Fruit fly (Drosophila melanogaster) whole organism, embryonic: Measurements from ENCODE around the gene Rtc1.

Experiments used
- Adf1 ChIP-seq: fragments of 200-800 bp; sonication (Bioruptor generic); IDR thresholded peaks from 2 replicates; pipeline ENCODE4 v1.3.6; 2022; ENCODE audit warnings: missing biosample characterization, missing genetic modification characterization
- Aef1 ChIP-seq: fragments of 200-800 bp; sonication (Bioruptor generic); IDR thresholded peaks from 3 replicates; pipeline ENCODE4 v1.3.6; 2022; ENCODE audit warnings: missing biosample characterization, missing genetic modification characterization
- CG11456 ChIP-seq: fragments of 200-800 bp; sonication (Bioruptor generic); IDR thresholded peaks from 3 replicates; pipeline ENCODE4 v1.3.6; 2022; ENCODE audit warnings: missing biosample characterization, missing genetic modification characterization
- CG11560 ChIP-seq: fragments of 200-800 bp; sonication (Bioruptor generic); IDR thresholded peaks from 3 replicates; pipeline ENCODE4 v1.3.6; 2022; ENCODE audit warnings: missing biosample characterization, missing genetic modification characterization
- CG12659 ChIP-seq: fragments of 200-800 bp; sonication (Bioruptor generic); optimal IDR thresholded peaks from 3 replicates; lab custom pipeline; 2017; ENCODE audit warnings: mild to moderate bottlenecking, missing biosample characterization, missing genetic modification reagents, missing genetic modification characterization
- CG12942 ChIP-seq: fragments of 200-800 bp; sonication (Bioruptor generic); optimal IDR thresholded peaks from 3 replicates; lab custom pipeline; 2016; ENCODE audit warnings: missing biosample characterization, missing genetic modification characterization
- CG13296 ChIP-seq: fragments of 200-800 bp; sonication (Bioruptor generic); optimal IDR thresholded peaks from 3 replicates; lab custom pipeline; 2018; ENCODE audit warnings: missing biosample characterization, mild to moderate bottlenecking, missing genetic modification characterization
- CG14014 ChIP-seq: fragments of 200-800 bp; sonication (Bioruptor generic); IDR thresholded peaks from 2 replicates; pipeline ENCODE4 v1.3.6; 2022; ENCODE audit warnings: missing biosample characterization, missing genetic modification characterization
- CG14710 ChIP-seq: fragments of 200-800 bp; sonication (Bioruptor generic); optimal IDR thresholded peaks from 3 replicates; lab custom pipeline; 2019; ENCODE audit warnings: missing biosample characterization, mild to moderate bottlenecking, missing genetic modification characterization, moderate library complexity
- CG16813 ChIP-seq: fragments of 200-800 bp; sonication (Bioruptor generic); IDR thresholded peaks from 3 replicates; pipeline ENCODE4 v1.3.6; 2022; ENCODE audit warnings: missing biosample characterization, missing genetic modification characterization; ENCODE audit not compliant: partially characterized antibody
- CG16815 ChIP-seq: fragments of 200-800 bp; sonication (Bioruptor generic); optimal IDR thresholded peaks from 3 replicates; lab custom pipeline; 2017; ENCODE audit warnings: missing biosample characterization, mild to moderate bottlenecking, missing genetic modification characterization
- CG18599 ChIP-seq: fragments of 200-800 bp; sonication (Bioruptor generic); optimal IDR thresholded peaks from 3 replicates; lab custom pipeline; 2017; ENCODE audit warnings: missing biosample characterization, missing genetic modification characterization, mild to moderate bottlenecking, moderate library complexity, missing genetic modification reagents
- CG30020 ChIP-seq: fragments of 200-800 bp; optimal IDR thresholded peaks from 2 replicates; lab custom pipeline; 2019; ENCODE audit warnings: missing biosample characterization, mild to moderate bottlenecking, missing genetic modification characterization, moderate library complexity
- CG30431 ChIP-seq: fragments of 200-800 bp; sonication (Bioruptor generic); optimal IDR thresholded peaks from 2 replicates; lab custom pipeline; 2017; ENCODE audit warnings: missing biosample characterization, missing genetic modification characterization
- CG34422 ChIP-seq: fragments of 200-800 bp; sonication (Bioruptor generic); IDR thresholded peaks from 3 replicates; pipeline ENCODE4 v1.3.6; 2022; ENCODE audit warnings: missing biosample characterization, missing genetic modification characterization
- CG6654 ChIP-seq: fragments of 200-800 bp; sonication (Bioruptor generic); optimal IDR thresholded peaks from 2 replicates; lab custom pipeline; 2017; ENCODE audit warnings: missing biosample characterization, mild to moderate bottlenecking, missing genetic modification characterization
- CG7372 ChIP-seq: fragments of 200-800 bp; sonication (Bioruptor generic); IDR thresholded peaks from 2 replicates; pipeline ENCODE4 v1.3.6; 2022; ENCODE audit warnings: missing biosample characterization, missing genetic modification characterization
- CG9932 ChIP-seq: fragments of 200-800 bp; sonication (Bioruptor generic); IDR thresholded peaks from 2 replicates; pipeline ENCODE4 v1.3.6; 2022; ENCODE audit warnings: missing biosample characterization, missing genetic modification characterization
- Chrac-16 ChIP-seq: fragments of 200-800 bp; sonication (Bioruptor generic); optimal IDR thresholded peaks from 3 replicates; lab custom pipeline; 2016; ENCODE audit warnings: missing biosample characterization, missing genetic modification characterization
- Dip2 ChIP-seq: fragments of 200-800 bp; sonication (Bioruptor generic); IDR thresholded peaks from 2 replicates; pipeline ENCODE4 v1.3.6; 2022; ENCODE audit warnings: missing biosample characterization, missing genetic modification characterization
- Dip3 ChIP-seq: fragments of 200-800 bp; sonication (Bioruptor generic); optimal IDR thresholded peaks from 3 replicates; lab custom pipeline; 2016; ENCODE audit warnings: missing biosample characterization, missing genetic modification characterization
- Doc2 ChIP-seq: fragments of 200-800 bp; sonication (Bioruptor generic); IDR thresholded peaks from 2 replicates; pipeline ENCODE4 v1.3.6; 2022; ENCODE audit warnings: missing biosample characterization, missing genetic modification characterization
- Dref ChIP-seq: fragments of 200-800 bp; sonication (Bioruptor generic); IDR thresholded peaks from 2 replicates; pipeline ENCODE4 v1.3.6; 2022; ENCODE audit warnings: missing biosample characterization, missing genetic modification characterization
- GATAe ChIP-seq: fragments of 200-800 bp; sonication (Bioruptor generic); conservative IDR thresholded peaks from 2 replicates; pipeline ENCODE4 v1.3.6; 2022; ENCODE audit warnings: missing biosample characterization, missing genetic modification characterization
- Lhr ChIP-seq: fragments of 200-800 bp; sonication (Bioruptor generic); optimal IDR thresholded peaks from 3 replicates; lab custom pipeline; 2017; ENCODE audit warnings: mild to moderate bottlenecking, missing biosample characterization, missing genetic modification reagents, missing genetic modification characterization
- Lim3 ChIP-seq: fragments of 200-800 bp; sonication (Bioruptor generic); IDR thresholded peaks from 2 replicates; pipeline ENCODE4 v1.3.6; 2022; ENCODE audit warnings: missing biosample characterization, missing genetic modification characterization
- Myb ChIP-seq: fragments of 200-800 bp; sonication (Bioruptor generic); optimal IDR thresholded peaks from 2 replicates; lab custom pipeline; 2016; ENCODE audit warnings: missing biosample characterization, missing genetic modification characterization
- NC2β ChIP-seq: fragments of 200-800 bp; sonication (Bioruptor generic); optimal IDR thresholded peaks from 2 replicates; lab custom pipeline; 2016; ENCODE audit warnings: missing biosample characterization, missing genetic modification characterization
- NFAT ChIP-seq: fragments of 200-800 bp; sonication (Bioruptor generic); IDR thresholded peaks from 2 replicates; pipeline ENCODE4 v1.3.6; 2022; ENCODE audit warnings: missing biosample characterization, missing genetic modification characterization
- NK7.1 ChIP-seq: fragments of 200-800 bp; sonication (Bioruptor generic); optimal IDR thresholded peaks from 3 replicates; lab custom pipeline; 2016; ENCODE audit warnings: missing biosample characterization, missing genetic modification characterization
- Neu2 ChIP-seq: fragments of 200-800 bp; sonication (Bioruptor generic); optimal IDR thresholded peaks from 3 replicates; lab custom pipeline; 2016; ENCODE audit warnings: missing biosample characterization, missing genetic modification characterization, borderline replicate concordance
- Oli ChIP-seq: fragments of 200-800 bp; sonication (Bioruptor generic); optimal IDR thresholded peaks from 2 replicates; lab custom pipeline; 2018; ENCODE audit warnings: missing biosample characterization, mild to moderate bottlenecking, missing genetic modification characterization, moderate library complexity
- Poxn ChIP-seq: fragments of 200-800 bp; sonication (Bioruptor generic); IDR thresholded peaks from 2 replicates; pipeline ENCODE4 v1.3.6; 2022; ENCODE audit warnings: missing biosample characterization, missing genetic modification characterization
- Sox102F ChIP-seq: fragments of 200-800 bp; sonication (Bioruptor generic); optimal IDR thresholded peaks from 2 replicates; lab custom pipeline; 2018; ENCODE audit warnings: missing biosample characterization, mild to moderate bottlenecking, missing genetic modification characterization, moderate library complexity
- al ChIP-seq: fragments of 200-800 bp; sonication (Bioruptor generic); IDR thresholded peaks from 2 replicates; pipeline ENCODE4 v1.3.6; 2022; ENCODE audit warnings: missing biosample characterization, missing genetic modification characterization
- ap ChIP-seq: fragments of 200-800 bp; sonication (Bioruptor generic); IDR thresholded peaks from 2 replicates; pipeline ENCODE4 v1.3.6; 2022; ENCODE audit warnings: missing biosample characterization, missing genetic modification characterization
- ara ChIP-seq: fragments of 200-800 bp; sonication (Bioruptor generic); IDR thresholded peaks from 2 replicates; pipeline ENCODE4 v1.3.6; 2022; ENCODE audit warnings: missing biosample characterization, missing genetic modification characterization
- bab2 ChIP-seq: fragments of 200-800 bp; sonication (Bioruptor generic); optimal IDR thresholded peaks from 2 replicates; lab custom pipeline; 2016; ENCODE audit warnings: missing biosample characterization, missing genetic modification characterization
- cg ChIP-seq: fragments of 200-800 bp; sonication (Bioruptor generic); optimal IDR thresholded peaks from 3 replicates; lab custom pipeline; 2019; ENCODE audit warnings: missing biosample characterization, mild to moderate bottlenecking, missing genetic modification characterization, moderate library complexity
- da ChIP-seq: fragments of 200-800 bp; sonication (Bioruptor generic); optimal IDR thresholded peaks from 2 replicates; lab custom pipeline; 2016; ENCODE audit warnings: missing biosample characterization, missing genetic modification characterization
- disco-r ChIP-seq: fragments of 200-800 bp; sonication (Bioruptor generic); optimal IDR thresholded peaks from 2 replicates; lab custom pipeline; 2016; ENCODE audit warnings: missing biosample characterization, missing genetic modification characterization
- gcm2 ChIP-seq: fragments of 200-800 bp; sonication (Bioruptor generic); optimal IDR thresholded peaks from 2 replicates; lab custom pipeline; 2016; ENCODE audit warnings: missing biosample characterization, missing genetic modification characterization
- grau ChIP-seq: fragments of 200-800 bp; optimal IDR thresholded peaks from 3 replicates; lab custom pipeline; 2019; ENCODE audit warnings: missing biosample characterization, mild to moderate bottlenecking, missing genetic modification characterization, moderate library complexity
- jing ChIP-seq: fragments of 200-800 bp; sonication (Bioruptor generic); optimal IDR thresholded peaks from 2 replicates; lab custom pipeline; 2018; ENCODE audit warnings: missing biosample characterization, mild to moderate bottlenecking, missing genetic modification characterization
- lbe ChIP-seq: fragments of 200-800 bp; sonication (Bioruptor generic); optimal IDR thresholded peaks from 2 replicates; lab custom pipeline; 2016; ENCODE audit warnings: missing biosample characterization, mild to moderate bottlenecking, missing genetic modification characterization
- lola ChIP-seq, 3 experiments: fragments of >200 bp in 2 of 3; fragments of 200-800 bp in 1 of 3; sonication (Bioruptor generic) in 1 of 3; optimal IDR thresholded peaks; 2 replicates each; lab custom pipeline; 2017 to 2019; ENCODE audit warnings: missing biosample characterization in 3 of 3, missing genetic modification characterization in 3 of 3, mild to moderate bottlenecking in 1 of 3, moderate library complexity in 1 of 3
- pros ChIP-seq: fragments of 200-800 bp; sonication (Bioruptor generic); optimal IDR thresholded peaks from 3 replicates; lab custom pipeline; 2019; ENCODE audit warnings: missing biosample characterization, mild to moderate bottlenecking, missing genetic modification characterization, moderate library complexity
- rib ChIP-seq: fragments of 200-800 bp; sonication (Bioruptor generic); IDR thresholded peaks from 2 replicates; pipeline ENCODE4 v1.3.6; 2022; ENCODE audit warnings: missing biosample characterization, missing genetic modification characterization
- ro ChIP-seq: fragments of 200-800 bp; sonication (Bioruptor generic); IDR thresholded peaks from 2 replicates; pipeline ENCODE4 v1.3.6; 2022; ENCODE audit warnings: missing biosample characterization, missing genetic modification characterization
- sens-2 ChIP-seq: fragments of 200-800 bp; sonication (Bioruptor generic); IDR thresholded peaks from 2 replicates; pipeline ENCODE4 v1.3.6; 2022; ENCODE audit warnings: missing biosample characterization, missing genetic modification characterization
- sna ChIP-seq: fragments of 200-800 bp; sonication (Bioruptor generic); IDR thresholded peaks from 2 replicates; pipeline ENCODE4 v1.3.6; 2022; ENCODE audit warnings: missing biosample characterization, missing genetic modification characterization; ENCODE audit not compliant: partially characterized antibody
- vfl ChIP-seq: fragments of 200-800 bp; sonication (Bioruptor generic); optimal IDR thresholded peaks from 2 replicates; lab custom pipeline; 2016; ENCODE audit warnings: missing biosample characterization, missing genetic modification characterization
- zen2 ChIP-seq: fragments of 200-800 bp; sonication (Bioruptor generic); IDR thresholded peaks from 3 replicates; pipeline ENCODE4 v1.3.6; 2022; ENCODE audit warnings: missing biosample characterization, missing genetic modification characterization; ENCODE audit not compliant: partially characterized antibody

Gene Rtc1

dm6 chrX:13736174-13736482, 20.9 kb upstream of the Rtc1 start, which contains the start of gene g (continued):
- TF ChIP-seq ro (GFP tag; lab: Robert Waterston, UW), result no peak
- TF ChIP-seq CG9932, result peak; percentile 42; the same call in 1 of the 2 replicates
- peak; percentile 40 for TF ChIP-seq Lhr (GFP tag; lab: Kevin White, UChicago)
- peak; percentile 91 for TF ChIP-seq Myb (GFP tag; lab: Kevin White, UChicago)
- no peak for TF ChIP-seq gcm2
- no peak for TF ChIP-seq grau
- TF ChIP-seq bab2 (GFP tag; lab: Kevin White, UChicago), result no peak
- TF ChIP-seq CG12659 (GFP tag; lab: Kevin White, UChicago), result peak; percentile 49
- TF ChIP-seq Neu2 (GFP tag; lab: Kevin White, UChicago), result no peak
- TF ChIP-seq Dip2, result no peak
- TF ChIP-seq jing (GFP tag; lab: Kevin White, UChicago), result no peak
- no peak for TF ChIP-seq NK7.1
- TF ChIP-seq zen2 (GFP tag; lab: Robert Waterston, UW), result peak; percentile 52; the same call in 1 of the 3 replicates
- TF ChIP-seq NC2β, result no peak
- TF ChIP-seq vfl, result no peak
- peak; percentile 42 for TF ChIP-seq CG14710 (tag; lab: Kevin White, UChicago)
- TF ChIP-seq Dip3 (GFP tag; lab: Kevin White, UChicago), result no peak
- TF ChIP-seq Aef1 (GFP tag; lab: Robert Waterston, UW), result no peak
- peak; percentile 92 for TF ChIP-seq Dref
- TF ChIP-seq ap (GFP tag; lab: Robert Waterston, UW), result no peak
- TF ChIP-seq CG12942 (GFP tag; lab: Kevin White, UChicago), result no peak
- no peak for TF ChIP-seq Adf1 (GFP tag; lab: Robert Waterston, UW)
- no peak for TF ChIP-seq Sox102F (GFP tag; lab: Kevin White, UChicago)
- TF ChIP-seq NFAT, result no peak
- TF ChIP-seq GATAe (GFP tag; lab: Robert Waterston, UW), result no peak
- peak; percentile 63 for TF ChIP-seq sna (GFP tag; lab: Robert Waterston, UW)
- no peak for TF ChIP-seq Lim3 (GFP tag; lab: Robert Waterston, UW)
- TF ChIP-seq CG34422, result no peak
- TF ChIP-seq CG18599 (GFP tag; lab: Kevin White, UChicago), result no peak
- peak; percentile 89 for TF ChIP-seq CG16813 (GFP tag; lab: Robert Waterston, UW)
- TF ChIP-seq rib (GFP tag; lab: Robert Waterston, UW), result no peak
- no peak for TF ChIP-seq cg (GFP tag; lab: Kevin White, UChicago)
- TF ChIP-seq da (GFP tag; lab: Kevin White, UChicago), result no peak
- no peak for TF ChIP-seq pros (GFP tag; lab: Kevin White, UChicago)
- TF ChIP-seq CG6654, result no peak
- TF ChIP-seq disco-r (GFP tag; lab: Kevin White, UChicago), result no peak
- TF ChIP-seq al, result no peak
- TF ChIP-seq lbe (GFP tag; lab: Kevin White, UChicago), result peak; percentile 4
- TF ChIP-seq CG30020 (tag; lab: Kevin White, UChicago), result no peak
- TF ChIP-seq sens-2 (GFP tag; lab: Robert Waterston, UW), result no peak
- TF ChIP-seq ara (GFP tag; lab: Robert Waterston, UW), result no peak
- no peak for TF ChIP-seq CG7372 (GFP tag; lab: Robert Waterston, UW)
- no peak for TF ChIP-seq CG14014
- TF ChIP-seq lola (GFP tag; optimal IDR thresholded peaks at IDR 0.05; lab: Kevin White, UChicago), result no peak
- no peak for TF ChIP-seq Doc2 (GFP tag; lab: Robert Waterston, UW)
- TF ChIP-seq CG11456 (GFP tag; lab: Robert Waterston, UW), result no peak
- TF ChIP-seq Oli (tag; lab: Kevin White, UChicago), result no peak
- no peak for TF ChIP-seq Chrac-16 (GFP tag; lab: Kevin White, UChicago)
- TF ChIP-seq CG13296 (GFP tag; lab: Kevin White, UChicago), result no peak
- TF ChIP-seq CG16815 (GFP tag; lab: Kevin White, UChicago), result no peak
- no peak for TF ChIP-seq CG30431
- TF ChIP-seq Poxn (GFP tag; lab: Robert Waterston, UW), result no peak
- peak; percentile 94 for TF ChIP-seq CG11560
